Fruit fly (Drosophila melanogaster) whole organism, embryonic: ENCODE results near the gene Fit2.

ENCODE experiments used
- ATbp ChIP-seq: fragments of 200-800 bp; sonication (Bioruptor generic); optimal IDR thresholded peaks from 2 replicates; lab custom pipeline; 2017; ENCODE audit warnings: missing biosample characterization, mild to moderate bottlenecking, missing genetic modification characterization, missing genetic modification reagents
- Aef1 ChIP-seq: fragments of 200-800 bp; sonication (Bioruptor generic); IDR thresholded peaks from 3 replicates; pipeline ENCODE4 v1.3.6; 2022; ENCODE audit warnings: missing biosample characterization, missing genetic modification characterization
- Antp ChIP-seq: fragments of 200-800 bp; sonication (Bioruptor generic); optimal IDR thresholded peaks from 3 replicates; lab custom pipeline; 2016; ENCODE audit warnings: missing biosample characterization, missing genetic modification characterization
- B-H1 ChIP-seq: fragments of 200-800 bp; sonication (Bioruptor generic); IDR thresholded peaks from 3 replicates; pipeline ENCODE4 v1.3.6; 2022; ENCODE audit warnings: missing biosample characterization, missing genetic modification characterization
- BEAF-32 ChIP-seq: fragments of 200-800 bp; sonication (Bioruptor generic); optimal IDR thresholded peaks from 3 replicates; lab custom pipeline; 2017; ENCODE audit warnings: missing biosample characterization, missing genetic modification characterization, mild to moderate bottlenecking, moderate library complexity, missing genetic modification reagents
- Bdp1 ChIP-seq: fragments of 200-800 bp; sonication (Bioruptor generic); optimal IDR thresholded peaks from 3 replicates; lab custom pipeline; 2016; ENCODE audit warnings: missing biosample characterization, missing genetic modification characterization
- CG11695 ChIP-seq: fragments of 200-800 bp; sonication (Bioruptor generic); IDR thresholded peaks from 3 replicates; pipeline ENCODE4 v1.3.6; 2022; ENCODE audit warnings: missing biosample characterization, missing genetic modification characterization
- CG12236 ChIP-seq: fragments of 200-800 bp; sonication (Bioruptor generic); optimal IDR thresholded peaks from 2 replicates; lab custom pipeline; 2016; ENCODE audit warnings: missing biosample characterization, missing genetic modification characterization
- CG12299 ChIP-seq: fragments of 200-800 bp; sonication (Bioruptor generic); optimal IDR thresholded peaks from 2 replicates; lab custom pipeline; 2018; ENCODE audit warnings: missing biosample characterization, mild to moderate bottlenecking, missing genetic modification characterization
- CG13123 ChIP-seq: fragments of 200-800 bp; sonication (Bioruptor generic); optimal IDR thresholded peaks from 2 replicates; lab custom pipeline; 2016; ENCODE audit warnings: missing biosample characterization, missing genetic modification characterization
- CG13775 ChIP-seq: fragments of 200-800 bp; sonication (Bioruptor generic); optimal IDR thresholded peaks from 3 replicates; lab custom pipeline; 2017; ENCODE audit warnings: missing biosample characterization, mild to moderate bottlenecking, missing genetic modification characterization
- CG14050 ChIP-seq: fragments of 200-800 bp; sonication (Bioruptor generic); IDR thresholded peaks from 3 replicates; pipeline ENCODE4 v1.3.6; 2022; ENCODE audit warnings: missing biosample characterization, missing genetic modification characterization
- CG17612 ChIP-seq: fragments of 200-800 bp; sonication (Bioruptor generic); IDR thresholded peaks from 2 replicates; pipeline ENCODE4 v1.3.6; 2022; ENCODE audit warnings: missing biosample characterization, missing genetic modification characterization
- CG18011 ChIP-seq: fragments of 200-800 bp; sonication (Bioruptor generic); optimal IDR thresholded peaks from 2 replicates; lab custom pipeline; 2017; ENCODE audit warnings: missing biosample characterization, missing genetic modification characterization, mild to moderate bottlenecking, moderate library complexity, missing genotype
- CG2875 ChIP-seq: fragments of 200-800 bp; sonication (Bioruptor generic); optimal IDR thresholded peaks from 2 replicates; lab custom pipeline; 2017; ENCODE audit warnings: missing biosample characterization, mild to moderate bottlenecking, missing genetic modification characterization, missing genetic modification reagents
- CG30020 ChIP-seq: fragments of 200-800 bp; optimal IDR thresholded peaks from 2 replicates; lab custom pipeline; 2019; ENCODE audit warnings: missing biosample characterization, mild to moderate bottlenecking, missing genetic modification characterization, moderate library complexity
- CG4328 ChIP-seq: fragments of 200-800 bp; sonication (Bioruptor generic); optimal IDR thresholded peaks from 3 replicates; lab custom pipeline; 2017; ENCODE audit warnings: missing biosample characterization, missing genetic modification reagents, missing genetic modification characterization
- CG4360 ChIP-seq: fragments of 200-800 bp; sonication (Bioruptor generic); IDR thresholded peaks from 2 replicates; pipeline ENCODE4 v1.3.6; 2022; ENCODE audit warnings: missing biosample characterization, missing genetic modification characterization
- CG7271 ChIP-seq: fragments of 200-800 bp; sonication (Bioruptor generic); optimal IDR thresholded peaks from 2 replicates; lab custom pipeline; 2018; ENCODE audit warnings: missing biosample characterization, mild to moderate bottlenecking, missing genetic modification characterization, moderate library complexity
- CG8944 ChIP-seq: fragments of 200-800 bp; sonication (Bioruptor generic); optimal IDR thresholded peaks from 3 replicates; lab custom pipeline; 2016; ENCODE audit warnings: missing biosample characterization, missing genetic modification characterization
- CrebB ChIP-seq: fragments of 200-800 bp; sonication (Bioruptor generic); optimal IDR thresholded peaks from 3 replicates; lab custom pipeline; 2018; ENCODE audit warnings: missing biosample characterization, mild to moderate bottlenecking, missing genetic modification characterization
- D19B ChIP-seq: fragments of 200-800 bp; sonication (Bioruptor generic); optimal IDR thresholded peaks from 2 replicates; lab custom pipeline; 2017; ENCODE audit warnings: missing biosample characterization, mild to moderate bottlenecking, missing genetic modification characterization
- Ets97D ChIP-seq: fragments of 200-800 bp; sonication (Bioruptor generic); optimal IDR thresholded peaks from 3 replicates; lab custom pipeline; 2016; ENCODE audit warnings: missing biosample characterization, missing genetic modification characterization
- HLH54F ChIP-seq: fragments of 200-800 bp; sonication (Bioruptor generic); optimal IDR thresholded peaks from 3 replicates; lab custom pipeline; 2016; ENCODE audit warnings: missing biosample characterization, missing genetic modification characterization
- HmgZ ChIP-seq: fragments of 200-800 bp; sonication (Bioruptor generic); optimal IDR thresholded peaks from 2 replicates; lab custom pipeline; 2018; ENCODE audit warnings: missing biosample characterization, mild to moderate bottlenecking, missing genetic modification characterization
- Hmx ChIP-seq: fragments of 200-800 bp; sonication (Bioruptor generic); optimal IDR thresholded peaks from 2 replicates; lab custom pipeline; 2016; ENCODE audit warnings: missing biosample characterization, missing genetic modification characterization
- Jarid2 ChIP-seq: fragments of 200-800 bp; sonication (Bioruptor generic); optimal IDR thresholded peaks from 3 replicates; lab custom pipeline; 2017; ENCODE audit warnings: mild to moderate bottlenecking, missing biosample characterization, missing genetic modification reagents, missing genetic modification characterization
- NC2β ChIP-seq: fragments of 200-800 bp; sonication (Bioruptor generic); optimal IDR thresholded peaks from 2 replicates; lab custom pipeline; 2016; ENCODE audit warnings: missing biosample characterization, missing genetic modification characterization
- NK7.1 ChIP-seq: fragments of 200-800 bp; sonication (Bioruptor generic); optimal IDR thresholded peaks from 3 replicates; lab custom pipeline; 2016; ENCODE audit warnings: missing biosample characterization, missing genetic modification characterization
- Oaz ChIP-seq: fragments of 200-800 bp; sonication (Bioruptor generic); IDR thresholded peaks from 2 replicates; pipeline ENCODE4 v1.3.6; 2022; ENCODE audit warnings: missing biosample characterization, missing genetic modification characterization
- Oli ChIP-seq: fragments of 200-800 bp; sonication (Bioruptor generic); optimal IDR thresholded peaks from 2 replicates; lab custom pipeline; 2018; ENCODE audit warnings: missing biosample characterization, mild to moderate bottlenecking, missing genetic modification characterization, moderate library complexity
- Poxn ChIP-seq: fragments of 200-800 bp; sonication (Bioruptor generic); IDR thresholded peaks from 2 replicates; pipeline ENCODE4 v1.3.6; 2022; ENCODE audit warnings: missing biosample characterization, missing genetic modification characterization
- Ptx1 ChIP-seq: fragments of 200-800 bp; sonication (Bioruptor generic); IDR thresholded peaks from 2 replicates; pipeline ENCODE4 v1.3.6; 2022; ENCODE audit warnings: missing biosample characterization, missing genetic modification characterization
- Sry-δ ChIP-seq: fragments of 200-800 bp; sonication (Bioruptor generic); optimal IDR thresholded peaks from 2 replicates; lab custom pipeline; 2016; ENCODE audit warnings: missing biosample characterization, missing genetic modification characterization
- ac ChIP-seq: fragments of 200-800 bp; sonication (Bioruptor generic); optimal IDR thresholded peaks from 3 replicates; lab custom pipeline; 2017; ENCODE audit warnings: missing biosample characterization, mild to moderate bottlenecking, missing genetic modification characterization
- crc ChIP-seq: fragments of 200-800 bp; sonication (Bioruptor generic); optimal IDR thresholded peaks from 2 replicates; lab custom pipeline; 2016; ENCODE audit warnings: missing biosample characterization, missing genetic modification characterization
- crol ChIP-seq: fragments of 200-800 bp; sonication (Bioruptor generic); IDR thresholded peaks from 2 replicates; pipeline ENCODE4 v1.3.6; 2022; ENCODE audit warnings: missing biosample characterization, missing genetic modification characterization
- danr ChIP-seq: fragments of 200-800 bp; sonication (Bioruptor generic); IDR thresholded peaks from 2 replicates; pipeline ENCODE4 v1.3.6; 2022; ENCODE audit warnings: missing biosample characterization, missing genetic modification characterization
- dysf ChIP-seq: fragments of 200-800 bp; sonication (Bioruptor generic); IDR thresholded peaks from 3 replicates; pipeline ENCODE4 v1.3.6; 2022; ENCODE audit warnings: missing biosample characterization, missing genetic modification characterization
- gce ChIP-seq: fragments of 200-800 bp; sonication (Bioruptor generic); IDR thresholded peaks from 3 replicates; pipeline ENCODE4 v1.3.6; 2022; ENCODE audit warnings: missing biosample characterization, missing genetic modification characterization
- jigr1 ChIP-seq: fragments of 200-800 bp; sonication (Bioruptor generic); IDR thresholded peaks from 3 replicates; pipeline ENCODE4 v1.3.6; 2022; ENCODE audit warnings: missing biosample characterization, missing genetic modification characterization
- jing ChIP-seq: fragments of 200-800 bp; sonication (Bioruptor generic); optimal IDR thresholded peaks from 2 replicates; lab custom pipeline; 2018; ENCODE audit warnings: missing biosample characterization, mild to moderate bottlenecking, missing genetic modification characterization
- nerfin-1 ChIP-seq: fragments of 200-800 bp; sonication (Bioruptor generic); optimal IDR thresholded peaks from 3 replicates; lab custom pipeline; 2019; ENCODE audit warnings: missing biosample characterization, mild to moderate bottlenecking, missing genetic modification characterization, moderate library complexity
- org-1 ChIP-seq: fragments of 200-800 bp; sonication (Bioruptor generic); optimal IDR thresholded peaks from 2 replicates; lab custom pipeline; 2017; ENCODE audit warnings: missing biosample characterization, missing genetic modification characterization
- peb ChIP-seq: fragments of 200-800 bp; sonication (Bioruptor generic); IDR thresholded peaks from 2 replicates; pipeline ENCODE4 v1.3.6; 2022; ENCODE audit warnings: missing biosample characterization, missing genetic modification characterization
- repo ChIP-seq: fragments of 200-800 bp; sonication (Bioruptor generic); optimal IDR thresholded peaks from 2 replicates; lab custom pipeline; 2016; ENCODE audit warnings: missing biosample characterization, missing genetic modification characterization
- scrt ChIP-seq: fragments of 200-800 bp; sonication (Bioruptor generic); optimal IDR thresholded peaks from 2 replicates; lab custom pipeline; 2018; ENCODE audit warnings: missing biosample characterization, mild to moderate bottlenecking, missing genetic modification characterization, moderate library complexity
- sens ChIP-seq: fragments of 200-800 bp; sonication (Bioruptor generic); peaks from one replicate; lab custom pipeline; 2016; ENCODE audit warnings: missing biosample characterization, missing genetic modification characterization
- slbo ChIP-seq: fragments of 200-800 bp; sonication (Bioruptor generic); IDR thresholded peaks from 2 replicates; pipeline ENCODE4 v1.3.6; 2022; ENCODE audit warnings: missing biosample characterization, missing genetic modification characterization
- usp ChIP-seq: fragments of >200 bp; optimal IDR thresholded peaks from 2 replicates; lab custom pipeline; 2017; ENCODE audit warnings: missing biosample characterization, missing genetic modification characterization
- vvl ChIP-seq: fragments of 200-800 bp; sonication (Bioruptor generic); IDR thresholded peaks from 2 replicates; pipeline ENCODE4 v1.3.6; 2022; ENCODE audit warnings: missing biosample characterization, missing genetic modification characterization
- z ChIP-seq: fragments of 200-800 bp; sonication (Bioruptor generic); IDR thresholded peaks from 3 replicates; pipeline ENCODE4 v1.3.6; 2022; ENCODE audit warnings: missing biosample characterization, missing genetic modification characterization
- zen ChIP-seq: fragments of 200-800 bp; sonication (Bioruptor generic); optimal IDR thresholded peaks from 3 replicates; lab custom pipeline; 2018; ENCODE audit warnings: missing biosample characterization, mild to moderate bottlenecking, missing genetic modification characterization, moderate library complexity

Fit2 gene

dm6 chr3L:17007041-17007471 lies 17.1 kb upstream of the Fit2 start (continued):
- TF ChIP-seq crol (GFP tag; lab: Robert Waterston, UW): peak; percentile 76
- TF ChIP-seq D19B (GFP tag; lab: Kevin White, UChicago): no peak
- TF ChIP-seq CG17612 (GFP tag; lab: Robert Waterston, UW): peak; percentile 57; the same call in 1 of the 2 replicates
- TF ChIP-seq CG8944: no peak
- no peak for TF ChIP-seq NK7.1 (GFP tag; lab: Kevin White, UChicago)
- no peak for TF ChIP-seq nerfin-1 (tag; lab: Kevin White, UChicago)
- no peak for TF ChIP-seq Poxn
- TF ChIP-seq Oaz (GFP tag; lab: Robert Waterston, UW): no peak
- TF ChIP-seq jigr1 (GFP tag; lab: Robert Waterston, UW): no peak
- no peak for TF ChIP-seq jing
- peak; percentile 76 for TF ChIP-seq slbo (GFP tag; lab: Robert Waterston, UW)
- no peak for TF ChIP-seq Sry-δ (GFP tag; lab: Kevin White, UChicago)
- TF ChIP-seq CG18011 (GFP tag; lab: Kevin White, UChicago): no peak
- TF ChIP-seq danr: no peak
- TF ChIP-seq CG30020 (tag; lab: Kevin White, UChicago): no peak
- TF ChIP-seq HLH54F (GFP tag; lab: Kevin White, UChicago): no peak
- no peak for TF ChIP-seq sens (GFP tag; lab: Kevin White, UChicago)
- TF ChIP-seq usp: no peak
- no peak for TF ChIP-seq NC2β (GFP tag; lab: Kevin White, UChicago)
- peak; percentile 55; the same call in 2 of the 3 replicates for TF ChIP-seq dysf (GFP tag; lab: Robert Waterston, UW)
- TF ChIP-seq scrt (GFP tag; lab: Kevin White, UChicago): no peak
- no peak for TF ChIP-seq CrebB (tag; lab: Kevin White, UChicago)
- no peak for TF ChIP-seq Aef1 (GFP tag; lab: Robert Waterston, UW)
- TF ChIP-seq CG7271: no peak
- TF ChIP-seq org-1 (GFP tag; lab: Kevin White, UChicago): peak; percentile 7
- no peak for TF ChIP-seq CG12299 (tag; lab: Kevin White, UChicago)
- peak; percentile 53; the same call in 1 of the 2 replicates for TF ChIP-seq vvl (GFP tag; lab: Robert Waterston, UW)
- no peak for TF ChIP-seq repo (GFP tag; lab: Kevin White, UChicago)
- TF ChIP-seq CG12236 (GFP tag; lab: Kevin White, UChicago): no peak
- TF ChIP-seq B-H1: peak; percentile 24; the same call in 2 of the 3 replicates
- TF ChIP-seq HmgZ (tag; lab: Kevin White, UChicago): peak; percentile 2
- TF ChIP-seq gce (GFP tag; lab: Robert Waterston, UW): no peak
- no peak for TF ChIP-seq CG2875
- no peak for TF ChIP-seq CG13123 (GFP tag; lab: Kevin White, UChicago)
- TF ChIP-seq ATbp (GFP tag; lab: Kevin White, UChicago): no peak
- no peak for TF ChIP-seq CG13775 (GFP tag; lab: Kevin White, UChicago)
- no peak for TF ChIP-seq CG14050 (GFP tag; lab: Robert Waterston, UW)
- TF ChIP-seq z (GFP tag; lab: Robert Waterston, UW): no peak
- no peak for TF ChIP-seq zen (tag; lab: Kevin White, UChicago)
- TF ChIP-seq Hmx (GFP tag; lab: Kevin White, UChicago): no peak
- no peak for TF ChIP-seq Ets97D
- TF ChIP-seq ac (GFP tag; lab: Kevin White, UChicago): no peak
- TF ChIP-seq Bdp1 (GFP tag; lab: Kevin White, UChicago): no peak
- TF ChIP-seq crc (GFP tag; lab: Kevin White, UChicago): no peak
- peak; percentile 44; the same call in 1 of the 2 replicates for TF ChIP-seq Ptx1 (GFP tag; lab: Robert Waterston, UW)
- no peak for TF ChIP-seq BEAF-32 (GFP tag; lab: Kevin White, UChicago)
- TF ChIP-seq CG4328 (GFP tag; lab: Kevin White, UChicago): no peak
- TF ChIP-seq Jarid2: no peak
- no peak for TF ChIP-seq Antp (GFP tag; lab: Kevin White, UChicago)
- no peak for TF ChIP-seq CG4360 (GFP tag; lab: Robert Waterston, UW)
- 0 out of 2 replicates have a peak, but pooled peaks have one; percentile 16 for TF ChIP-seq peb (GFP tag; lab: Robert Waterston, UW)
- TF ChIP-seq Oli (tag; lab: Kevin White, UChicago): peak; percentile 17
- TF ChIP-seq CG11695 (GFP tag; lab: Robert Waterston, UW): peak; percentile 34; the same call in 1 of the 3 replicates
